Fruit fly (Drosophila melanogaster) whole organism, prepupa: Measurements from ENCODE around the gene Rpt6R.

ENCODE experiments used
- fd59A ChIP-seq: fragments of 200-800 bp; sonication (Bioruptor generic); optimal IDR thresholded peaks from 2 replicates; lab custom pipeline; 2017; ENCODE audit warnings: missing biosample characterization, mild to moderate bottlenecking, missing genetic modification characterization, missing genetic modification reagents

Rpt6R gene

DNA sequence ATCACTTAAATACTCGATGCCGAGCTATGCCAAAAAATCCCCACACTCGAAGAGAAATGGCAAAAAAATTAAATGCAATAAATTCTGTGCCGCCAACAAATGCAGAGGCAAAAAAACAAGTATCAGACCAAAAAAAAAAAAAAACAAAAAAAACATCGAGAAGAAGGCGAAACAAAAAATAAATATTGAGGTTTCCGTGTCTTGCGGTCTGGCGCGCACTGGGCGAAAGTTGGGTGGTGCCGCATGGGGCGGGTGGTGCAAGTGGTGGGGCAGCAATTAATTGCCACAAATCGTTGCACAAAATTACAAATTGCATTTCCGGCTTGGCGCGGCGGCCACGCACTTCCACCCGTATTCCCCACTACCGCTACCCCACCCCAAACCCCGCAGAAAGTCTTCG, 49.1 kb downstream of the Rpt6R start (continued):
- TF ChIP-seq fd59A (GFP tag; lab: Kevin White, UChicago) = no peak
